Fruit fly (Drosophila melanogaster) whole organism, embryonic: ENCODE measurements around the gene smal.

ENCODE experiments used
- CG11456 ChIP-seq: fragments of 200-800 bp; sonication (Bioruptor generic); IDR thresholded peaks from 3 replicates; pipeline ENCODE4 v1.3.6; 2022; ENCODE audit warnings: missing biosample characterization, missing genetic modification characterization
- CG13287 ChIP-seq: fragments of 200-800 bp; sonication (Bioruptor generic); IDR thresholded peaks from 2 replicates; pipeline ENCODE4 v1.3.6; 2022; ENCODE audit warnings: missing biosample characterization, missing genetic modification characterization; ENCODE audit not compliant: partially characterized antibody
- CG14860 ChIP-seq: fragments of 200-800 bp; sonication (Bioruptor generic); IDR thresholded peaks from 3 replicates; pipeline ENCODE4 v1.3.6; 2022; ENCODE audit warnings: missing biosample characterization, missing genetic modification characterization; ENCODE audit not compliant: partially characterized antibody
- CG1529 ChIP-seq: fragments of 200-800 bp; sonication (Bioruptor generic); optimal IDR thresholded peaks from 3 replicates; lab custom pipeline; 2018; ENCODE audit warnings: missing biosample characterization, missing genetic modification characterization
- CG15514 ChIP-seq: fragments of 200-800 bp; sonication (Bioruptor generic); optimal IDR thresholded peaks from 3 replicates; lab custom pipeline; 2017; ENCODE audit warnings: missing biosample characterization, missing genetic modification characterization, mild to moderate bottlenecking, moderate library complexity, missing genetic modification reagents
- CG1647 ChIP-seq: fragments of 200-800 bp; sonication (Bioruptor generic); optimal IDR thresholded peaks from 3 replicates; lab custom pipeline; 2016; ENCODE audit warnings: missing biosample characterization, missing genetic modification characterization
- CG32532 ChIP-seq: fragments of 200-800 bp; sonication (Bioruptor generic); IDR thresholded peaks from 2 replicates; pipeline ENCODE4 v1.3.6; 2022; ENCODE audit warnings: missing biosample characterization, missing genetic modification characterization
- CG33557 ChIP-seq: fragments of 200-800 bp; sonication (Bioruptor generic); optimal IDR thresholded peaks from 2 replicates; lab custom pipeline; 2019; ENCODE audit warnings: missing biosample characterization, mild to moderate bottlenecking, missing genetic modification characterization, moderate library complexity
- CG34224 ChIP-seq: fragments of 200-800 bp; sonication (Bioruptor generic); IDR thresholded peaks from 3 replicates; pipeline ENCODE4 v1.3.6; 2022; ENCODE audit warnings: missing biosample characterization, missing genetic modification characterization; ENCODE audit not compliant: partially characterized antibody
- CG3726 ChIP-seq: fragments of 200-800 bp; sonication (Bioruptor generic); IDR thresholded peaks from 3 replicates; pipeline ENCODE4, ENCODE4 v1.3.6; 2022; ENCODE audit warnings: missing biosample characterization, missing genetic modification characterization
- CG42726 ChIP-seq: fragments of 200-800 bp; sonication (Bioruptor generic); IDR thresholded peaks from 2 replicates; pipeline ENCODE4 v1.3.6; 2022; ENCODE audit warnings: missing biosample characterization, missing genetic modification characterization; ENCODE audit not compliant: partially characterized antibody
- CG5953 ChIP-seq: fragments of 200-800 bp; sonication (Bioruptor generic); IDR thresholded peaks from 2 replicates; pipeline ENCODE4 v1.3.6; 2022; ENCODE audit warnings: missing biosample characterization, missing genetic modification characterization
- CG8290 ChIP-seq, 3 experiments: fragments of 200-800 bp; sonication (Bioruptor generic); optimal IDR thresholded peaks; 2 replicates each; lab custom pipeline; 2016 to 2019; ENCODE audit warnings: missing biosample characterization in 3 of 3, missing genetic modification characterization in 3 of 3, mild to moderate bottlenecking in 2 of 3, moderate library complexity in 1 of 3
- CG9437 ChIP-seq: fragments of 200-800 bp; sonication (Bioruptor generic); optimal IDR thresholded peaks from 2 replicates; lab custom pipeline; 2018; ENCODE audit warnings: missing biosample characterization, mild to moderate bottlenecking, missing genetic modification characterization
- CG9727 ChIP-seq: fragments of 200-800 bp; sonication (Bioruptor generic); optimal IDR thresholded peaks from 3 replicates; lab custom pipeline; 2017; ENCODE audit warnings: missing biosample characterization, mild to moderate bottlenecking, missing genetic modification characterization
- Dbx ChIP-seq: fragments of 200-800 bp; sonication (Bioruptor generic); IDR thresholded peaks from 3 replicates; pipeline ENCODE4 v1.3.6; 2022; ENCODE audit warnings: missing biosample characterization, missing genetic modification characterization
- Deaf1 ChIP-seq: fragments of 200-800 bp; optimal IDR thresholded peaks from 3 replicates; lab custom pipeline; 2019; ENCODE audit warnings: missing biosample characterization, mild to moderate bottlenecking, missing genetic modification characterization, moderate library complexity
- Dip3 ChIP-seq: fragments of 200-800 bp; sonication (Bioruptor generic); optimal IDR thresholded peaks from 3 replicates; lab custom pipeline; 2016; ENCODE audit warnings: missing biosample characterization, missing genetic modification characterization
- Dll ChIP-seq: fragments of 200-800 bp; sonication (Bioruptor generic); IDR thresholded peaks from 4 replicates; pipeline ENCODE4 v1.3.6; 2022; ENCODE audit warnings: missing biosample characterization, missing genetic modification characterization; ENCODE audit not compliant: partially characterized antibody
- Dref ChIP-seq: fragments of 200-800 bp; sonication (Bioruptor generic); IDR thresholded peaks from 2 replicates; pipeline ENCODE4 v1.3.6; 2022; ENCODE audit warnings: missing biosample characterization, missing genetic modification characterization
- HLH4C ChIP-seq: fragments of 200-800 bp; sonication (Bioruptor generic); IDR thresholded peaks from 3 replicates; pipeline ENCODE4 v1.3.6; 2022; ENCODE audit warnings: missing biosample characterization, missing genetic modification characterization; ENCODE audit not compliant: partially characterized antibody
- Jarid2 ChIP-seq: fragments of 200-800 bp; sonication (Bioruptor generic); optimal IDR thresholded peaks from 3 replicates; lab custom pipeline; 2017; ENCODE audit warnings: mild to moderate bottlenecking, missing biosample characterization, missing genetic modification reagents, missing genetic modification characterization
- Opbp ChIP-seq: fragments of 200-800 bp; sonication (Bioruptor generic); IDR thresholded peaks from 3 replicates; pipeline ENCODE4 v1.3.6; 2022; ENCODE audit warnings: missing biosample characterization, missing genetic modification characterization; ENCODE audit not compliant: partially characterized antibody
- Rfx ChIP-seq: fragments of 200-800 bp; sonication (Bioruptor generic); IDR thresholded peaks from 2 replicates; pipeline ENCODE4 v1.3.6; 2022; ENCODE audit warnings: missing biosample characterization, missing genetic modification characterization
- Scr ChIP-seq: fragments of 200-800 bp; sonication (Bioruptor generic); IDR thresholded peaks from 2 replicates; pipeline ENCODE4 v1.3.6; 2022; ENCODE audit warnings: missing biosample characterization, missing genetic modification characterization; ENCODE audit not compliant: partially characterized antibody
- Trl ChIP-seq, 3 experiments: fragments of >200 bp in 2 of 3; fragments of 200-800 bp in 1 of 3; sonication (Bioruptor generic) in 1 of 3; optimal IDR thresholded peaks; 2 replicates in 1 of 3; 3 replicates in 2 of 3; lab custom pipeline; 2016 to 2017; ENCODE audit warnings: missing biosample characterization in 1 of 3, missing genetic modification characterization in 1 of 3
- YL-1 ChIP-seq: fragments of 200-800 bp; sonication (Bioruptor generic); optimal IDR thresholded peaks from 3 replicates; lab custom pipeline; 2017; ENCODE audit warnings: missing biosample characterization, mild to moderate bottlenecking, missing genetic modification characterization
- cg ChIP-seq: fragments of 200-800 bp; sonication (Bioruptor generic); optimal IDR thresholded peaks from 3 replicates; lab custom pipeline; 2019; ENCODE audit warnings: missing biosample characterization, mild to moderate bottlenecking, missing genetic modification characterization, moderate library complexity
- chn ChIP-seq: fragments of 200-800 bp; sonication (Bioruptor generic); optimal IDR thresholded peaks from 2 replicates; lab custom pipeline; 2016; ENCODE audit warnings: missing biosample characterization, missing genetic modification characterization
- corto ChIP-seq: fragments of 200-800 bp; sonication (Bioruptor generic); optimal IDR thresholded peaks from 2 replicates; lab custom pipeline; 2016; ENCODE audit warnings: missing biosample characterization, mild to moderate bottlenecking, missing genetic modification characterization, moderate library complexity
- crol ChIP-seq: fragments of 200-800 bp; sonication (Bioruptor generic); IDR thresholded peaks from 2 replicates; pipeline ENCODE4 v1.3.6; 2022; ENCODE audit warnings: missing biosample characterization, missing genetic modification characterization
- dan ChIP-seq: fragments of 200-800 bp; sonication (Bioruptor generic); IDR thresholded peaks from 2 replicates; pipeline ENCODE4 v1.3.6; 2022; ENCODE audit warnings: missing biosample characterization, missing genetic modification characterization
- en ChIP-seq: fragments of 200-800 bp; sonication (Bioruptor generic); optimal IDR thresholded peaks from 2 replicates; lab custom pipeline; 2016; ENCODE audit warnings: missing biosample characterization, missing genetic modification characterization
- ham ChIP-seq: fragments of 200-800 bp; sonication (Bioruptor generic); IDR thresholded peaks from 2 replicates; pipeline ENCODE4 v1.3.6; 2022; ENCODE audit warnings: missing biosample characterization, missing genetic modification characterization
- hb ChIP-seq: fragments of 200-800 bp; sonication (Bioruptor generic); IDR thresholded peaks from 3 replicates; pipeline ENCODE4 v1.3.6; 2022; ENCODE audit warnings: missing biosample characterization, missing genetic modification characterization; ENCODE audit not compliant: partially characterized antibody
- lmd ChIP-seq: fragments of 200-800 bp; sonication (Bioruptor generic); IDR thresholded peaks from 2 replicates; pipeline ENCODE4 v1.3.6; 2022; ENCODE audit warnings: missing biosample characterization, missing genetic modification characterization
- maf-S ChIP-seq: fragments of 200-800 bp; sonication (Bioruptor generic); optimal IDR thresholded peaks from 2 replicates; lab custom pipeline; 2016; ENCODE audit warnings: missing biosample characterization, missing genetic modification characterization
- odd ChIP-seq: fragments of 200-800 bp; sonication (Bioruptor generic); optimal IDR thresholded peaks from 2 replicates; lab custom pipeline; 2017; ENCODE audit warnings: missing biosample characterization, mild to moderate bottlenecking, missing genetic modification characterization
- pan ChIP-seq, 4 experiments: fragments of >200 bp in 3 of 4; fragments of 200-800 bp in 1 of 4; sonication (Bioruptor generic) in 1 of 4; optimal IDR thresholded peaks in 3 of 4; IDR thresholded peaks in 1 of 4; 2 replicates each; pipeline versions ENCODE4 v1.3.6 to Lab custom; 2017 to 2022; ENCODE audit warnings: missing biosample characterization in 2 of 4, missing genetic modification characterization in 2 of 4, mixed read lengths in 1 of 4
- pb ChIP-seq: fragments of 200-800 bp; sonication (Bioruptor generic); optimal IDR thresholded peaks from 3 replicates; lab custom pipeline; 2016; ENCODE audit warnings: missing biosample characterization, missing genetic modification characterization
- peb ChIP-seq: fragments of 200-800 bp; sonication (Bioruptor generic); IDR thresholded peaks from 2 replicates; pipeline ENCODE4 v1.3.6; 2022; ENCODE audit warnings: missing biosample characterization, missing genetic modification characterization
- pnt ChIP-seq: fragments of 200-800 bp; sonication (Bioruptor generic); optimal IDR thresholded peaks from 3 replicates; lab custom pipeline; 2016; ENCODE audit warnings: missing biosample characterization, missing genetic modification characterization
- sd ChIP-seq: fragments of 200-800 bp; sonication (Bioruptor generic); optimal IDR thresholded peaks from 3 replicates; lab custom pipeline; 2018; ENCODE audit warnings: missing biosample characterization, mild to moderate bottlenecking, missing genetic modification characterization, moderate library complexity
- stwl ChIP-seq: fragments of 200-800 bp; sonication (Bioruptor generic); optimal IDR thresholded peaks from 3 replicates; lab custom pipeline; 2018; ENCODE audit warnings: missing biosample characterization, mild to moderate bottlenecking, missing genetic modification characterization, moderate library complexity
- tna ChIP-seq: fragments of 200-800 bp; sonication (Bioruptor generic); IDR thresholded peaks from 2 replicates; pipeline ENCODE4 v1.3.6; 2022; ENCODE audit warnings: missing biosample characterization, missing genetic modification characterization; ENCODE audit not compliant: partially characterized antibody

smal gene

dm6 chr2L:6252258-6253004, 73.5 kb downstream of the smal start (continued):
- TF ChIP-seq CG42726 (GFP tag; lab: Robert Waterston, UW) (no peak), CG9727 (GFP tag; lab: Kevin White, UChicago) (peak; percentile 6), Trl (optimal IDR thresholded peaks at IDR 0.05; lab: Kevin White, UChicago) (peak; percentile 86), Trl (GFP tag; optimal IDR thresholded peaks at IDR 0.05; lab: Kevin White, UChicago) (no peak), Rfx (GFP tag; lab: Robert Waterston, UW) (peak; percentile 14; the same call in 1 of the 2 replicates)

DNA sequence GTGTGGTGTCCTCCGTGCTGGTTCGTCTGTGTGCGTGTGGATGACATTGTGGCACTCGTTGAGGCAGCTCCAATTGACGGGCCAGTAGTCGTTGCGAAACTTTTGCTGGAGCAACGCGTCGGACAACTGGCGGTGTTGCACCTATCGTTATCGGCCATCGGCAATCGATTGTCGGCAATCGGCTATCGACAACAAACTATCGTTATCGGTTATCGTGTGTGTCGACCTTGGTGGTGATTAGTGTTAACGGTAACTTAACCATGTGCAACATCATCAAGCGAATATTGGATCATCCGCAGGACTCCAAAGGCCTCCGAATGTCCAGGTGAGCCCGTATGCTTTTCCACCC, 74.0 kb downstream of the smal start, which contains the start of gene Ddr:
TSS of gene Ddr (plus strand) at position 119 of the 349 bp plus-strand sequence.
- TF ChIP-seq CG15514 (GFP tag; lab: Kevin White, UChicago) (no peak), CG33557 (GFP tag; lab: Kevin White, UChicago) (no peak), CG9437 (GFP tag; lab: Kevin White, UChicago) (no peak), Scr (GFP tag; lab: Robert Waterston, UW) (peak; percentile 66), pan (optimal IDR thresholded peaks at IDR 0.05; lab: Kevin White, UChicago) (no peak), pan (GFP tag; optimal IDR thresholded peaks at IDR 0.05 in 1 of 2, IDR thresholded peaks at IDR 0.05 in 1 of 2) (no peak), CG5953 (GFP tag; lab: Robert Waterston, UW) (no peak), Dbx (GFP tag; lab: Robert Waterston, UW) (no peak), peb (no peak), Dref (GFP tag; lab: Robert Waterston, UW) (peak; percentile 51), CG32532 (GFP tag; lab: Robert Waterston, UW) (no peak), maf-S (no peak), cg (GFP tag; lab: Kevin White, UChicago) (peak; percentile 52), hb (GFP tag; lab: Robert Waterston, UW) (peak; percentile 62), Deaf1 (tag; lab: Kevin White, UChicago) (peak; percentile 46), corto (no peak), tna (GFP tag; lab: Robert Waterston, UW) (peak; percentile 57), CG11456 (GFP tag; lab: Robert Waterston, UW) (no peak), YL-1 (GFP tag; lab: Kevin White, UChicago) (no peak), Rfx (GFP tag; lab: Robert Waterston, UW) (0 out of 2 replicates have a peak, but pooled peaks have one; percentile 16), ham (GFP tag; lab: Robert Waterston, UW) (no peak), chn (GFP tag; lab: Kevin White, UChicago) (no peak), CG3726 (GFP tag; lab: Robert Waterston, UW) (0 out of 3 replicates have a peak, but pooled peaks have one; percentile 20), crol (GFP tag; lab: Robert Waterston, UW) (no peak), CG8290 (GFP tag; optimal IDR thresholded peaks at IDR 0.05; lab: Kevin White, UChicago) (no peak), CG8290 (tag; optimal IDR thresholded peaks at IDR 0.05; lab: Kevin White, UChicago) (peak in 1 of 2 experiments; percentile 36), lmd (no peak), en (GFP tag; lab: Kevin White, UChicago) (no peak), Jarid2 (GFP tag; lab: Kevin White, UChicago) (peak; percentile 56), Opbp (GFP tag; lab: Robert Waterston, UW) (peak; percentile 72; the same call in 2 of the 3 replicates), CG13287 (peak; percentile 56), odd (GFP tag; lab: Kevin White, UChicago) (no peak), HLH4C (peak; percentile 80), stwl (tag; lab: Kevin White, UChicago) (peak; percentile 88), sd (tag; lab: Kevin White, UChicago) (no peak), CG1529 (GFP tag; lab: Kevin White, UChicago) (no peak), pb (no peak), CG14860 (GFP tag; lab: Robert Waterston, UW) (peak; percentile 65), dan (no peak), Dll (GFP tag; lab: Robert Waterston, UW) (peak; percentile 64), pnt (GFP tag; lab: Kevin White, UChicago) (no peak), Dip3 (GFP tag; lab: Kevin White, UChicago) (no peak), CG34224 (GFP tag; lab: Robert Waterston, UW) (peak; percentile 65; the same call in 2 of the 3 replicates), CG1647 (GFP tag; lab: Kevin White, UChicago) (no peak)
